Fruit fly (Drosophila melanogaster): Measurements from ENCODE around the gene E23.

DNA sequence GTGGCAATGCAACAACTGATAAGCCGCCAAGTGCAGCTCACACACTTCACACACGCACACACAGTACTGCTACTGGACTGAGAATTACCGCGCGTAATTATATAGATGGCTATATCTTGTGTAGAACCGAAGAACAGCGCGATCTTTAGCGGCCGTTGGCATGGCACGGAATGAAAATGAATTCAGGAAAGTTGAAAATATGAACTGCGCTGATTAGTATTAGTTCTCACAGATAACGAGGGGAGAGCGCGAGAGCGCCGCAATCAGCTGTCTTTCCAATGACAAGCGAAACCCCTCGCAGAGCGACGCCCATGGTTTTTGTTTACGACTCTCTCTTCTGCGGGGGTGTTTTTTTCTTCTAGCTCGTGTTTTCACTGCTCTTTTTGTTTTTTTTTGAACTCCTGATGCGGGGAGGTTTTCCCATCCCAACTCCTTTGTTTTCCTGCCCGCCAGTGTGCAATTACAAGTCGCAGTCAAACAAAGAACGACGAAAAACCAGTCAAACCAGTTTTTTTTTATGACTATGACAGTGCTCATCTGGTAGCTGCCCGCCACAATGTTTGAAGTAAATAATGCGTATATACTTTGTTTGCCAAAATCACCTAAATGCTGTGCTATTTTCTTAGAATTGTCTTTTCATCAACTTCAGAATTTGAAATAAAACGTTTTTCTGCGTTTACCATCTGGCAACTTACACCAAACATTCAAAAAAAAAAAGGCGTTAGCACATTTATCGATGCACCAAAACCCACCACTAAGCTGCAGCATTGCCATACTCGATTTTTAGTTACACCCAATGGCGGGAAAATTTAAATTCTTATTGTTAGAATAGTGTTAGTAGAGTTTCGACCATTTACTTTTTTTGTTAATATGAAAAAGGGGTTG, 51.4 kb downstream of the E23 start, which contains the start of gene CG9663:
- TF ChIP-seq usp (GFP tag; optimal IDR thresholded peaks at IDR 0.05), result no peak
- no peak for TF ChIP-seq Mio (GFP tag; optimal IDR thresholded peaks at IDR 0.05)
- TF ChIP-seq HLH106 (tag; optimal IDR thresholded peaks at IDR 0.05), result peak; percentile 38
- TF ChIP-seq Myc (optimal IDR thresholded peaks at IDR 0.05), result no peak
